Worm (Caenorhabditis elegans): ENCODE data around the gene pink-1.

pink-1 gene

ce11 chrII:5395594-5395993 lies at the start of gene pink-1:
pink-1 (minus strand) TSS chrII:5395694.
- TF ChIP-seq lin-38 (GFP tag; IDR thresholded peaks at IDR 0.05) = 0 out of 2 replicates have a peak, but pooled peaks have one; percentile 17
- no peak for TF ChIP-seq Y5F2A.4 (GFP tag; optimal IDR thresholded peaks at IDR 0.05)

- TF ChIP-seq T20F7.1 (GFP tag; optimal IDR thresholded peaks at IDR 0.05) (no peak), F37D6.2 (tag; optimal IDR thresholded peaks at IDR 0.05) (no peak), unc-39 (tag; optimal IDR thresholded peaks at IDR 0.05) (no peak), cey-2 (tag; optimal IDR thresholded peaks at IDR 0.05; ENCODE audit: borderline replicate concordance, insufficient read depth) (no peak), ztf-7 (tag; optimal IDR thresholded peaks at IDR 0.05) (no peak), Y48G9A.11 (GFP tag; IDR thresholded peaks at IDR 0.05) (no peak), hif-1 (tag; optimal IDR thresholded peaks at IDR 0.05) (no peak), mxl-2 (GFP tag; conservative IDR thresholded peaks at IDR 0.05) (no peak)
These were observed 42.1 kb upstream of the pink-1 start, which contains the start of gene F07F6.1 for ce11 chrII:5437586-5437985. F07F6.1 (plus strand) TSS chrII:5437886.

ce11 chrII:5436833-5437232 lies 41.3 kb upstream of the pink-1 start, which contains the start of gene dct-5:
dct-5 (minus strand) TSS chrII:5436933.
- TF ChIP-seq gei-8 (GFP tag; optimal IDR thresholded peaks at IDR 0.05) (no peak), hlh-11 (tag; optimal IDR thresholded peaks at IDR 0.05) (no peak), aha-1 (tag) (no peak), daf-12 (tag; optimal IDR thresholded peaks at IDR 0.05) (no peak), ceh-82 (tag; optimal IDR thresholded peaks at IDR 0.05) (no peak), ceh-28 (tag; optimal IDR thresholded peaks at IDR 0.05) (no peak), nhr-10 (tag; optimal IDR thresholded peaks at IDR 0.05) (no peak), zag-1 (tag; optimal IDR thresholded peaks at IDR 0.05) (no peak), skn-1 (tag; optimal IDR thresholded peaks at IDR 0.05) (no peak), mdt-29 (GFP tag; IDR thresholded peaks at IDR 0.05) (no peak), egl-43 (GFP tag; IDR thresholded peaks at IDR 0.05) (no peak), egl-27 (tag; optimal IDR thresholded peaks at IDR 0.05) (no peak)

ce11 chrII:5433069-5433468 lies 37.6 kb upstream of the pink-1 start, which contains the start of gene srx-114:
srx-114 (minus strand) TSS chrII:5433169.
- TF ChIP-seq jun-1 (tag; optimal IDR thresholded peaks at IDR 0.05) (no peak), nhr-111 (GFP tag; optimal IDR thresholded peaks at IDR 0.05) (no peak), nhr-25 (tag; optimal IDR thresholded peaks at IDR 0.05; ENCODE audit: borderline replicate concordance, insufficient read depth) (no peak), T20F7.1 (GFP tag; optimal IDR thresholded peaks at IDR 0.05) (no peak), daf-19 (GFP tag; conservative IDR thresholded peaks at IDR 0.05) (no peak), F37D6.2 (tag; optimal IDR thresholded peaks at IDR 0.05) (no peak), ama-1 (optimal IDR thresholded peaks at IDR 0.05) (no peak), pha-4 (GFP tag; IDR thresholded peaks at IDR 0.05) (no peak), pha-4 (tag; optimal IDR thresholded peaks at IDR 0.05) (no peak), unc-39 (tag; optimal IDR thresholded peaks at IDR 0.05) (no peak), nhr-11 (tag; optimal IDR thresholded peaks at IDR 0.05) (no peak), tag-97 (GFP tag; IDR thresholded peaks at IDR 0.05) (no peak), mdt-29 (GFP tag; IDR thresholded peaks at IDR 0.05) (no peak), egl-43 (GFP tag; IDR thresholded peaks at IDR 0.05) (no peak), zip-2 (tag; optimal IDR thresholded peaks at IDR 0.05) (no peak), php-3 (GFP tag; IDR thresholded peaks at IDR 0.05) (no peak), zag-1 (tag; optimal IDR thresholded peaks at IDR 0.05) (no peak), Y75B8A.6 (GFP tag; IDR thresholded peaks at IDR 0.05) (no peak), daf-8 (GFP tag; IDR thresholded peaks at IDR 0.05) (no peak), ctbp-1 (GFP tag; IDR thresholded peaks at IDR 0.05) (no peak)

Data from whole organism, L4 larva.